Worm (Caenorhabditis elegans): ENCODE measurements around the gene mrps-9.

Gene mrps-9

DNA sequence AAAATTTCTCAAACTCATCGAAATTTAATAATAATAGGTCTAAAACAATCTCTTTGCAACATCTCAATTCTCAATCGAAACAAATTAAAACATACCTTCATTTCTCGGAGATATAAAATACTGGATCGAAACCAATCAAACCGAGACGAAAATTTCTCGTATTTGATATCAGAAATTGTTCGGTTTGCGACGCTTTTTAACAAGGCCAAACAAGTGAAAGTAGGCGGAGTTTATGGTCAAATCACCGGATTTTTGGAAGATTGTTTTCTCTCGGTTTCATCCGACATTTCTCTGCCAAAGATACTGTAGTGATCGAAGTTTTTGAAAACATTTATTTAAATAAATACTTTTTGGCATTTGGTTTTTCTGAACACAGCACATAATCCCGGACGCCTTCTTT lies 30.5 kb upstream of the mrps-9 start, which contains the start of gene C02F5.14:
TSS of gene C02F5.14 (minus strand) at position 157 of the 400 bp plus-strand sequence.
- TF ChIP-seq ztf-3 (GFP tag; optimal IDR thresholded peaks at IDR 0.05) (no peak), zim-3 (tag; optimal IDR thresholded peaks at IDR 0.05) (no peak), Y67H2A.10 (GFP tag; conservative IDR thresholded peaks at IDR 0.05) (no peak), akir-1 (GFP tag; optimal IDR thresholded peaks at IDR 0.05) (no peak), F37B4.10 (GFP tag; IDR thresholded peaks at IDR 0.05) (no peak), attf-6 (GFP tag; IDR thresholded peaks at IDR 0.05) (no peak), zfh-2 (GFP tag; conservative IDR thresholded peaks at IDR 0.05) (no peak), ztf-6 (GFP tag; IDR thresholded peaks at IDR 0.05) (no peak), ceh-27 (GFP tag; optimal IDR thresholded peaks at IDR 0.05) (no peak), nfya-2 (GFP tag; IDR thresholded peaks at IDR 0.05) (no peak), B0019.2 (GFP tag; conservative IDR thresholded peaks at IDR 0.05) (no peak), Y79H2A.3 (GFP tag; conservative IDR thresholded peaks at IDR 0.05) (no peak), Y53G8AR.9 (GFP tag; conservative IDR thresholded peaks at IDR 0.05) (no peak), attf-3 (GFP tag; conservative IDR thresholded peaks at IDR 0.05) (no peak), ceh-91 (GFP tag; IDR thresholded peaks at IDR 0.05) (no peak), rcor-1 (GFP tag; IDR thresholded peaks at IDR 0.05) (no peak), sdz-38 (tag; optimal IDR thresholded peaks at IDR 0.05) (no peak), hmg-1.2 (GFP tag; IDR thresholded peaks at IDR 0.05) (no peak)

- TF ChIP-seq attf-3 (GFP tag; conservative IDR thresholded peaks at IDR 0.05) (no peak), C17E4.6 (GFP tag; IDR thresholded peaks at IDR 0.05) (no peak), hlh-12 (tag; optimal IDR thresholded peaks at IDR 0.05) (no peak), Y67H2A.10 (GFP tag; conservative IDR thresholded peaks at IDR 0.05) (no peak), ceh-79 (tag; optimal IDR thresholded peaks at IDR 0.05) (no peak), mxl-1 (tag; optimal IDR thresholded peaks at IDR 0.05) (no peak), sptf-2 (GFP tag; optimal IDR thresholded peaks at IDR 0.05) (no peak), fkh-3 (tag; optimal IDR thresholded peaks at IDR 0.05) (no peak), lin-40 (tag; optimal IDR thresholded peaks at IDR 0.05) (no peak), let-607 (tag; optimal IDR thresholded peaks at IDR 0.05) (no peak), C06A6.2 (GFP tag; conservative IDR thresholded peaks at IDR 0.05) (no peak)
Observed at ce11 chrIII:8235880-8236279, 30.0 kb upstream of the mrps-9 start, which contains the start of gene C02F5.5. C02F5.5 (plus strand) TSS chrIII:8236180.

ce11 chrIII:8237827-8238226 lies 28.0 kb upstream of the mrps-9 start, which contains the start of gene tsp-2:
tsp-2 (minus strand) TSS chrIII:8237935.
- TF ChIP-seq chd-7 (tag; optimal IDR thresholded peaks at IDR 0.05) = no peak
- TF ChIP-seq egl-18 (GFP tag; IDR thresholded peaks at IDR 0.05) = no peak
- peak; percentile 79 for TF ChIP-seq nhr-80 (tag; optimal IDR thresholded peaks at IDR 0.05)
- no peak for TF ChIP-seq F22D6.2 (tag; optimal IDR thresholded peaks at IDR 0.05)
- peak; percentile 47 for TF ChIP-seq pha-4 (tag; optimal IDR thresholded peaks at IDR 0.05)
- TF ChIP-seq hmg-20 (GFP tag; IDR thresholded peaks at IDR 0.05) = no peak
- TF ChIP-seq cebp-1 (GFP tag; IDR thresholded peaks at IDR 0.05) = peak; percentile 15; the same call in 1 of the 2 replicates
- peak; percentile 68 for TF ChIP-seq cebp-1 (tag; optimal IDR thresholded peaks at IDR 0.05)
- TF ChIP-seq let-526 (GFP tag; IDR thresholded peaks at IDR 0.05) = no peak
- TF ChIP-seq unc-62 (GFP tag; optimal IDR thresholded peaks at IDR 0.05) = peak; percentile 80
